Worm (Caenorhabditis elegans) whole organism, mixed stage, embryonic: Measurements from ENCODE around the gene dyc-1.

Experiments used
- M03D4.4 ChIP-seq: sonication (generic microtip); optimal IDR thresholded peaks from 2 replicates; lab custom pipeline; 2017; ENCODE audit warnings: mild to moderate bottlenecking, missing genetic modification characterization, missing compliant biosample characterization
- blmp-1 ChIP-seq: fragments of 150-350 bp; optimal IDR thresholded peaks from 2 replicates; lab custom pipeline; 2014; ENCODE audit warnings: missing biosample characterization, missing genetic modification characterization
- ceh-43 ChIP-seq: fragments of 200-800 bp; sonication (Bioruptor generic); optimal IDR thresholded peaks from 2 replicates; lab custom pipeline; 2018; ENCODE audit warnings: mild to moderate bottlenecking, missing genetic modification characterization, moderate library complexity, missing compliant biosample characterization
- elt-3 ChIP-seq: fragments of 150-350 bp; optimal IDR thresholded peaks from 2 replicates; lab custom pipeline; 2014; ENCODE audit warnings: missing biosample characterization, missing genetic modification characterization
- flh-1 ChIP-seq: fragments of 200-800 bp; sonication (Bioruptor generic); optimal IDR thresholded peaks from 2 replicates; lab custom pipeline; 2018; ENCODE audit warnings: mild to moderate bottlenecking, missing genetic modification characterization, moderate library complexity, missing compliant biosample characterization
- hlh-1 ChIP-seq: fragments of 150-350 bp; optimal IDR thresholded peaks from 2 replicates; lab custom pipeline; 2014; ENCODE audit warnings: missing biosample characterization, missing genetic modification reagents, missing genetic modification characterization
- nhr-28 ChIP-seq: fragments of 150-350 bp; optimal IDR thresholded peaks from 2 replicates; lab custom pipeline; 2014; ENCODE audit warnings: missing biosample characterization, missing genetic modification characterization
- nhr-76 ChIP-seq: sonication (generic microtip); optimal IDR thresholded peaks from 2 replicates; lab custom pipeline; 2017; ENCODE audit warnings: missing biosample characterization, missing genetic modification characterization
- sem-2 ChIP-seq: fragments of 200-800 bp; sonication (Bioruptor generic); optimal IDR thresholded peaks from 2 replicates; lab custom pipeline; 2018; ENCODE audit warnings: mild to moderate bottlenecking, missing genetic modification characterization, missing compliant biosample characterization
- snpc-4 ChIP-seq: fragments of 150-350 bp; optimal IDR thresholded peaks from 2 replicates; lab custom pipeline; 2014; ENCODE audit warnings: missing biosample characterization, missing genetic modification characterization
- tbx-8 ChIP-seq: fragments of 200-800 bp; sonication (Bioruptor generic); optimal IDR thresholded peaks from 2 replicates; lab custom pipeline; 2018; ENCODE audit warnings: mild to moderate bottlenecking, missing genetic modification characterization, moderate library complexity, missing compliant biosample characterization

DNA sequence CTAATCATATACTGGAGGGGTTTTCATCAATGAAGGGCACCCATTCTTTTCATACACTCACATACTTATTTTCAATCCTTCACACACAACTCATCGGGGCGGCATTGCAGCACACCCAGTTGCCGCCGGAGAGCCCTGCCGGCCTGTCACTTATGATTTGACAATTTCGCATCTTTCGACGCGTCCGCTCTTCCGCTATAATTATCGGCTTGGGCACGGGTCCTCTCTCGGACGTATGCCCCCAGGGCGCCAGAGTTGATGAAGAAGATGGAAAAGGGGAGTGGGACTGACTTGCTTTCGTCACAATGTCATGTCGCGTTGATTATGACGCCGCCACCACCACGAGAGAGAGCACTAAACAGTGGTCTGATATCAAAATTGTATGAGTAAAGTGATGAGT, 5.0 kb upstream of the dyc-1 start:
- no peak for TF ChIP-seq M03D4.4 (tag; lab: Kevin White, UChicago)
- no peak for TF ChIP-seq sem-2 (GFP tag; lab: Kevin White, UChicago)
- TF ChIP-seq blmp-1 (tag; lab: Kevin White, UChicago), result no peak
- no peak for TF ChIP-seq hlh-1 (tag; lab: Kevin White, UChicago)
- no peak for TF ChIP-seq tbx-8
- no peak for TF ChIP-seq flh-1
- TF ChIP-seq elt-3 (tag; lab: Kevin White, UChicago), result no peak
- TF ChIP-seq snpc-4 (tag; lab: Kevin White, UChicago), result no peak
- TF ChIP-seq nhr-28 (tag; lab: Kevin White, UChicago), result no peak
- no peak for TF ChIP-seq ceh-43
- no peak for TF ChIP-seq nhr-76 (tag; lab: Kevin White, UChicago)
